Worm (Caenorhabditis elegans) whole organism, L3 larva: ENCODE results near the gene cyp-33C1.

ENCODE experiments used
- R02D3.7 ChIP-seq: fragments of 150-350 bp; optimal IDR thresholded peaks from 2 replicates; lab custom pipeline; 2014; ENCODE audit warnings: missing biosample characterization, missing genetic modification characterization
- ZK546.5 ChIP-seq: sonication (generic microtip); optimal IDR thresholded peaks from 2 replicates; lab custom pipeline; 2017; ENCODE audit warnings: missing biosample characterization, missing genetic modification characterization
- aly-2 ChIP-seq: fragments of 150-350 bp; optimal IDR thresholded peaks from 2 replicates; lab custom pipeline; 2014; ENCODE audit warnings: missing biosample characterization, missing genetic modification characterization
- ama-1 ChIP-seq: fragments of 150-350 bp; optimal IDR thresholded peaks from 2 replicates; lab custom pipeline; 2018
- ceh-16 ChIP-seq: sonication (generic microtip); optimal IDR thresholded peaks from 2 replicates; lab custom pipeline; 2017; ENCODE audit warnings: missing biosample characterization, missing genetic modification characterization
- ceh-28 ChIP-seq: fragments of 150-350 bp; optimal IDR thresholded peaks from 2 replicates; lab custom pipeline; 2014; ENCODE audit warnings: missing biosample characterization, missing genetic modification reagents, missing genetic modification characterization
- ceh-82 ChIP-seq: fragments of 150-350 bp; optimal IDR thresholded peaks from 2 replicates; lab custom pipeline; 2014; ENCODE audit warnings: missing biosample characterization, missing genetic modification characterization
- ceh-9 ChIP-seq: sonication (generic microtip); optimal IDR thresholded peaks from 2 replicates; lab custom pipeline; 2018; ENCODE audit warnings: missing biosample characterization, missing genetic modification characterization
- daf-12 ChIP-seq: fragments of 150-350 bp; optimal IDR thresholded peaks from 2 replicates; lab custom pipeline; 2014; ENCODE audit warnings: missing biosample characterization, missing genetic modification reagents, missing genetic modification characterization
- egl-27 ChIP-seq: sonication (generic microtip); optimal IDR thresholded peaks from 4 replicates; lab custom pipeline; 2017; ENCODE audit warnings: missing biosample characterization, missing genetic modification reagents, missing genetic modification characterization
- egl-5 ChIP-seq: fragments of 150-350 bp; optimal IDR thresholded peaks from 2 replicates; lab custom pipeline; 2017; ENCODE audit warnings: missing biosample characterization, missing genetic modification reagents, missing genetic modification characterization, inconsistent platforms
- elt-1 ChIP-seq: fragments of 150-350 bp; optimal IDR thresholded peaks from 2 replicates; lab custom pipeline; 2014; ENCODE audit warnings: missing biosample characterization, missing genetic modification characterization
- elt-2 ChIP-seq: sonication (generic microtip); optimal IDR thresholded peaks from 2 replicates; lab custom pipeline; 2016; ENCODE audit warnings: missing genetic modification reagents, mild to moderate bottlenecking, missing genetic modification characterization, missing compliant biosample characterization
- elt-3 ChIP-seq, 3 experiments: fragments of 150-350 bp in 1 of 3; sonication (generic microtip) in 2 of 3; optimal IDR thresholded peaks; 2 replicates in 2 of 3; 4 replicates in 1 of 3; lab custom pipeline; 2014 to 2017; ENCODE audit warnings: missing biosample characterization in 3 of 3, missing genetic modification characterization in 3 of 3
- eor-1 ChIP-seq, 2 experiments: fragments of 150-350 bp; optimal IDR thresholded peaks; 2 replicates each; lab custom pipeline; 2014 to 2018; ENCODE audit warnings: missing biosample characterization in 2 of 2, missing genetic modification characterization in 2 of 2
- fkh-10 ChIP-seq: sonication (generic microtip); optimal IDR thresholded peaks from 2 replicates; lab custom pipeline; 2017; ENCODE audit warnings: missing biosample characterization, missing genetic modification reagents, missing genetic modification characterization
- fkh-2 ChIP-seq: fragments of 150-350 bp; optimal IDR thresholded peaks from 2 replicates; lab custom pipeline; 2014; ENCODE audit warnings: missing biosample characterization, missing genetic modification reagents, missing genetic modification characterization
- fos-1 ChIP-seq: fragments of 150-350 bp; optimal IDR thresholded peaks from 2 replicates; lab custom pipeline; 2014; ENCODE audit warnings: missing biosample characterization, missing genetic modification characterization
- hmg-11 ChIP-seq: sonication (generic microtip); optimal IDR thresholded peaks from 2 replicates; lab custom pipeline; 2016; ENCODE audit warnings: missing genetic modification characterization, missing compliant biosample characterization
- jun-1 ChIP-seq: fragments of 150-350 bp; optimal IDR thresholded peaks from 2 replicates; lab custom pipeline; 2014; ENCODE audit warnings: missing biosample characterization, missing genetic modification reagents, missing genetic modification characterization
- lin-15B ChIP-seq: fragments of 150-350 bp; optimal IDR thresholded peaks from 2 replicates; lab custom pipeline; 2014; ENCODE audit warnings: missing biosample characterization, missing genetic modification characterization
- lin-39 ChIP-seq: fragments of 150-350 bp; optimal IDR thresholded peaks from 2 replicates; lab custom pipeline; 2018; ENCODE audit warnings: missing biosample characterization, missing genetic modification reagents, missing genetic modification characterization
- lsy-12 ChIP-seq: sonication (generic microtip); optimal IDR thresholded peaks from 2 replicates; lab custom pipeline; 2016; ENCODE audit warnings: mild to moderate bottlenecking, missing genetic modification characterization, missing compliant biosample characterization
- mdl-1 ChIP-seq: fragments of 150-350 bp; optimal IDR thresholded peaks from 2 replicates; lab custom pipeline; 2014; ENCODE audit warnings: missing biosample characterization, missing genetic modification characterization
- mml-1 ChIP-seq: fragments of 150-350 bp; sonication (generic microtip); optimal IDR thresholded peaks from 3 replicates; lab custom pipeline; 2014; ENCODE audit warnings: missing biosample characterization, missing genetic modification characterization
- nfya-1 ChIP-seq: sonication (generic microtip); optimal IDR thresholded peaks from 2 replicates; lab custom pipeline; 2017; ENCODE audit warnings: missing genetic modification characterization, mild to moderate bottlenecking, missing compliant biosample characterization, antibody characterized with exemption, moderate library complexity; ENCODE audit not compliant: insufficient read depth
- nhr-11 ChIP-seq: fragments of 150-350 bp; optimal IDR thresholded peaks from 2 replicates; lab custom pipeline; 2014; ENCODE audit warnings: missing biosample characterization, missing genetic modification characterization
- nhr-12 ChIP-seq: fragments of 150-350 bp; optimal IDR thresholded peaks from 2 replicates; lab custom pipeline; 2014; ENCODE audit warnings: missing biosample characterization, missing genetic modification characterization
- nhr-23 ChIP-seq: fragments of 150-350 bp; optimal IDR thresholded peaks from 2 replicates; lab custom pipeline; 2014; ENCODE audit warnings: missing biosample characterization, missing genetic modification reagents, missing genetic modification characterization
- nhr-237 ChIP-seq: fragments of 150-350 bp; optimal IDR thresholded peaks from 2 replicates; lab custom pipeline; 2014; ENCODE audit warnings: missing biosample characterization, missing genetic modification characterization
- nhr-25 ChIP-seq: sonication (generic microtip); optimal IDR thresholded peaks from 2 replicates; lab custom pipeline; 2017; ENCODE audit warnings: missing biosample characterization, missing genetic modification characterization
- nhr-28 ChIP-seq: fragments of 150-350 bp; optimal IDR thresholded peaks from 2 replicates; lab custom pipeline; 2014; ENCODE audit warnings: missing biosample characterization, missing genetic modification characterization
- nhr-43 ChIP-seq: sonication (generic microtip); optimal IDR thresholded peaks from 2 replicates; lab custom pipeline; 2016; ENCODE audit warnings: mild to moderate bottlenecking, missing genetic modification characterization, missing compliant biosample characterization; ENCODE audit not compliant: poor library complexity, severe bottlenecking
- nhr-67 ChIP-seq: fragments of 150-350 bp; optimal IDR thresholded peaks from 2 replicates; lab custom pipeline; 2014; ENCODE audit warnings: missing biosample characterization, missing genetic modification characterization
- nhr-76 ChIP-seq: fragments of 150-350 bp; sonication (generic microtip); optimal IDR thresholded peaks from 5 replicates; lab custom pipeline; 2014; ENCODE audit warnings: missing biosample characterization, missing genetic modification characterization
- nhr-77 ChIP-seq: fragments of 150-350 bp; optimal IDR thresholded peaks from 2 replicates; lab custom pipeline; 2014; ENCODE audit warnings: missing biosample characterization, missing genetic modification characterization
- pha-4 ChIP-seq: fragments of 150-350 bp; optimal IDR thresholded peaks from 2 replicates; lab custom pipeline; 2014; ENCODE audit warnings: missing biosample characterization, missing genetic modification reagents, missing genetic modification characterization
- pqm-1 ChIP-seq: fragments of 150-350 bp; optimal IDR thresholded peaks from 2 replicates; lab custom pipeline; 2017; ENCODE audit warnings: missing biosample characterization, missing genetic modification characterization, inconsistent platforms
- sea-2 ChIP-seq: fragments of 150-350 bp; sonication (generic microtip); optimal IDR thresholded peaks from 4 replicates; lab custom pipeline; 2014; ENCODE audit warnings: missing biosample characterization, missing genetic modification reagents, missing genetic modification characterization
- skn-1 ChIP-seq: fragments of 150-350 bp; optimal IDR thresholded peaks from 2 replicates; lab custom pipeline; 2014; ENCODE audit warnings: missing biosample characterization, missing genetic modification characterization
- snpc-4 ChIP-seq: fragments of 150-350 bp; optimal IDR thresholded peaks from 2 replicates; lab custom pipeline; 2014; ENCODE audit warnings: missing biosample characterization, missing genetic modification characterization
- tbx-2 ChIP-seq: sonication (generic microtip); optimal IDR thresholded peaks from 2 replicates; lab custom pipeline; 2016; ENCODE audit warnings: mild to moderate bottlenecking, missing genetic modification characterization, missing compliant biosample characterization
- unc-39 ChIP-seq: sonication (generic microtip); optimal IDR thresholded peaks from 4 replicates; lab custom pipeline; 2017; ENCODE audit warnings: missing biosample characterization, missing genetic modification characterization
- unc-62 ChIP-seq: fragments of 150-350 bp; sonication (generic microtip); optimal IDR thresholded peaks from 4 replicates; lab custom pipeline; 2014; ENCODE audit warnings: missing biosample characterization, missing genetic modification reagents, missing genetic modification characterization
- zag-1 ChIP-seq: fragments of 150-350 bp; optimal IDR thresholded peaks from 2 replicates; lab custom pipeline; 2014; ENCODE audit warnings: missing biosample characterization, missing genetic modification characterization
- ztf-11 ChIP-seq: fragments of 150-350 bp; optimal IDR thresholded peaks from 2 replicates; lab custom pipeline; 2014; ENCODE audit warnings: missing biosample characterization, missing genetic modification characterization
- ztf-4 ChIP-seq: fragments of 150-350 bp; optimal IDR thresholded peaks from 2 replicates; lab custom pipeline; 2014; ENCODE audit warnings: missing biosample characterization, missing genetic modification characterization

cyp-33C1 gene

DNA sequence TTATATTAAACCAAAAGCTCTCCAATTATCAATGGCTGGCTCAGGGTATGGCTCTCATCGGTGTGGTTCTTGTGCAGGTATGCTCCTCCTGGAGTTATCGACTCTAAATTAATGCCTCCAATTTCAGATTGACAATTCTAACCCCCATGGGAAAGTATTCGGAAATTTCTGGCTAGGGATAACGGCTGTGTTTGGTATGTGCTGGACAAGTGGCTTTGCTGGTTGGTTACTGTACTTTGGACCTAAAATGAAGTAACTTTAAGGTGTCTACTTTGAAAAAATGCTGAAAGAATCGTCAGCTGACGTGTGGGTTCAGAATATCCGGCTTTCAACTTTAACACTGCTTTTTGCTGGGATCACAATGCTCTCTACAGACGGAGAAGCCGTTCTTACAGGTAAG lies 37.6 kb downstream of the cyp-33C1 start:
- TF ChIP-seq nhr-23 (no peak), pha-4 (no peak), nhr-237 (tag; lab: Kevin White, UChicago) (no peak), fkh-10 (GFP tag; lab: Kevin White, UChicago) (no peak), ama-1 (lab: Kevin White, UChicago) (no peak), nhr-43 (tag; lab: Kevin White, UChicago) (no peak), nhr-28 (tag; lab: Kevin White, UChicago) (no peak)

DNA sequence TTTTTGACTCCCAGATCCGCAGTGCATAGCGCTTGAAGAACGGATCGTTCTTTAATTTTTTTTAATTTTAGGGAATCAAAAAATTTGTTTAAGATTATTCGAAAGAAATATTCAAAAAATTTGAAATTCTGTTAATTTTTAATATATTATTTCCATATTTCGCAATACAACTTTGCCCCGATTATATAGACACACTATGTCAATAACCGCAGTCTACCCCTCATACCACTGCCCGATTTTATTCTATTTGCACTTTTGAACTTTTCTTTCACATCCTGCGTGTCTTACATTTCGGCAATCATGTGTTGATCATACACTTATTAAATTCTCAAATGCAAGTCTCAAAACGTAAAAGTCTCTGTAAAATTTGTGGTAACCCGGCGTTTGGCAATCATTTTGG lies 39.5 kb downstream of the cyp-33C1 start, which contains the start of gene nhr-56:
Gene nhr-56, plus strand, starts transcription at position 202 of the 400 bp plus-strand sequence.
- TF ChIP-seq nhr-11 (tag; lab: Kevin White, UChicago), result no peak
- no peak for TF ChIP-seq nhr-76 (tag; lab: Kevin White, UChicago)
- TF ChIP-seq nhr-237 (tag; lab: Kevin White, UChicago), result no peak
- TF ChIP-seq snpc-4 (tag; lab: Kevin White, UChicago), result no peak
- no peak for TF ChIP-seq fkh-2
- no peak for TF ChIP-seq eor-1 (tag; optimal IDR thresholded peaks at IDR 0.05; lab: Kevin White, UChicago)
- TF ChIP-seq unc-62, result no peak
- no peak for TF ChIP-seq ceh-82
- TF ChIP-seq pha-4, result peak; percentile 98
- no peak for TF ChIP-seq ztf-4 (tag; lab: Kevin White, UChicago)
- peak; percentile 56 for TF ChIP-seq pqm-1 (tag; lab: Kevin White, UChicago)
- TF ChIP-seq egl-5 (tag; lab: Kevin White, UChicago), result no peak
- TF ChIP-seq skn-1 (tag; lab: Kevin White, UChicago), result no peak
- no peak for TF ChIP-seq ZK546.5
- no peak for TF ChIP-seq lin-15B (tag; lab: Kevin White, UChicago)
- TF ChIP-seq daf-12, result no peak
- TF ChIP-seq elt-2 (tag; lab: Kevin White, UChicago), result peak; percentile 64
- no peak for TF ChIP-seq nhr-25 (tag; lab: Kevin White, UChicago)
- no peak for TF ChIP-seq elt-1 (tag; lab: Kevin White, UChicago)
- TF ChIP-seq nhr-77 (tag; lab: Kevin White, UChicago), result no peak
- peak; percentile 5 for TF ChIP-seq jun-1 (tag; lab: Kevin White, UChicago)
- no peak for TF ChIP-seq egl-27 (tag; lab: Kevin White, UChicago)
- TF ChIP-seq tbx-2 (tag; lab: Kevin White, UChicago), result no peak
- TF ChIP-seq R02D3.7 (tag; lab: Kevin White, UChicago), result no peak
- no peak for TF ChIP-seq nhr-28 (tag; lab: Kevin White, UChicago)
- TF ChIP-seq mml-1 (tag; lab: Kevin White, UChicago), result no peak
- TF ChIP-seq unc-39 (tag; lab: Kevin White, UChicago), result no peak
- TF ChIP-seq fkh-10 (GFP tag; lab: Kevin White, UChicago), result no peak
- TF ChIP-seq lsy-12, result no peak
- no peak for TF ChIP-seq ceh-9 (tag; lab: Kevin White, UChicago)
- no peak for TF ChIP-seq hmg-11
- TF ChIP-seq ceh-16 (tag; lab: Kevin White, UChicago), result no peak
- TF ChIP-seq ama-1 (lab: Kevin White, UChicago), result no peak
- no peak for TF ChIP-seq elt-3 (tag; optimal IDR thresholded peaks at IDR 0.05; lab: Kevin White, UChicago)
- TF ChIP-seq ceh-28, result no peak
- TF ChIP-seq mdl-1 (tag; lab: Kevin White, UChicago), result no peak
- peak; percentile 16 for TF ChIP-seq nfya-1
- TF ChIP-seq zag-1 (tag; lab: Kevin White, UChicago), result no peak
- peak; percentile 14 for TF ChIP-seq nhr-43 (tag; lab: Kevin White, UChicago)
- TF ChIP-seq nhr-12, result no peak
- TF ChIP-seq sea-2 (GFP tag; lab: Kevin White, UChicago), result no peak
- no peak for TF ChIP-seq fos-1 (tag; lab: Kevin White, UChicago)
- TF ChIP-seq nhr-23, result peak; percentile 69
- TF ChIP-seq lin-39 (tag; lab: Kevin White, UChicago), result no peak
- no peak for TF ChIP-seq ztf-11
- TF ChIP-seq aly-2 (tag; lab: Kevin White, UChicago), result no peak
- TF ChIP-seq nhr-67 (tag; lab: Kevin White, UChicago), result no peak
